Worm (Caenorhabditis elegans) whole organism, early embryonic: ENCODE measurements around the gene F55C5.17.

Source experiments
- ama-1 ChIP-seq: fragments of 150-350 bp; optimal IDR thresholded peaks from 2 replicates; lab custom pipeline; 2014
- ceh-13 ChIP-seq: fragments of 200-800 bp; sonication (Bioruptor generic); optimal IDR thresholded peaks from 2 replicates; lab custom pipeline; 2018; ENCODE audit warnings: mild to moderate bottlenecking, missing genetic modification characterization, missing compliant biosample characterization
- ceh-36 ChIP-seq: sonication (generic microtip); optimal IDR thresholded peaks from 2 replicates; lab custom pipeline; 2016; ENCODE audit warnings: missing genetic modification characterization, inconsistent platforms, missing compliant biosample characterization
- flt-1 ChIP-seq: fragments of 200-800 bp; sonication (Bioruptor generic); IDR thresholded peaks from 2 replicates; pipeline ENCODE4 v1.3.6; 2022; ENCODE audit warnings: missing genetic modification characterization, missing compliant biosample characterization
- hnd-1 ChIP-seq: sonication (generic microtip); optimal IDR thresholded peaks from 2 replicates; lab custom pipeline; 2016; ENCODE audit warnings: missing genetic modification characterization, missing compliant biosample characterization
- scrt-1 ChIP-seq: fragments of 200-800 bp; sonication (Bioruptor generic); IDR thresholded peaks from 2 replicates; pipeline ENCODE4 v1.3.6; 2022; ENCODE audit warnings: missing genetic modification characterization, missing compliant biosample characterization
- tbx-11 ChIP-seq: fragments of 200-800 bp; sonication (Bioruptor generic); IDR thresholded peaks from 2 replicates; pipeline ENCODE4 v1.3.6; 2022; ENCODE audit warnings: missing genetic modification characterization, missing compliant biosample characterization
- tbx-37 ChIP-seq: fragments of 200-800 bp; sonication (Bioruptor generic); conservative IDR thresholded peaks from 2 replicates; pipeline ENCODE4 v1.3.6; 2022; ENCODE audit warnings: missing genetic modification reagents, missing genetic modification characterization, missing compliant biosample characterization

DNA sequence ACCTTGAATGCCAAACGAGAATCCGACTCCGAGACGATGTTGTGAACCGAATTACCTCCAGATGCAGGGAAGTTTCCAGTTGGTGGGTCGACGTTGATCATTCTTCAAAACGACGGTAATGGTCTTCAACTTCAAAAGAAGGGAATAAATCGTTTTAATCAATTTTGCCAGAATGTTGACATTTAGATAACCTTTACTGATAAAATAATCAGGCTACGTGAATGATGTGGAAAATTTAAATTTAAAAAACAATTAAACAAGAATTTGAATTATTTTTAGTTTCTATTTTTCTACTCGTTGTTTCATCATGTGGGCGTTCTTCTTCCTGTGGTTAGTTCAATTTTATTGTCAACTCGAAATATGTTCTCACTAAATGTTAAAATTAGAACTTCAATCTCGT, 38.6 kb upstream of the F55C5.17 start, which contains the start of gene ssp-35:
- TF ChIP-seq hnd-1 (tag; lab: Kevin White, UChicago) (no peak), flt-1 (GFP tag; lab: Robert Waterston, UW) (no peak), scrt-1 (GFP tag; lab: Robert Waterston, UW) (no peak), ceh-36 (tag; lab: Kevin White, UChicago) (no peak), tbx-11 (GFP tag; lab: Robert Waterston, UW) (no peak), ceh-13 (no peak), tbx-37 (GFP tag; lab: Robert Waterston, UW) (no peak), ama-1 (lab: Kevin White, UChicago) (no peak)
